Fruit fly (Drosophila melanogaster): ENCODE measurements around the gene CG14109.
A peak's percentile ranks its signal among the peaks of the same experiment; 100 is the strongest.

CG14109 gene

dm6 chr3L:13479609-13480240, 39.0 kb downstream of the CG14109 start:
- peak; percentile 17 for TF ChIP-seq Myb (GFP tag; optimal IDR thresholded peaks at IDR 0.05)
- peak; percentile 39; the same call in 1 of the 2 replicates for TF ChIP-seq E2f1 (GFP tag; IDR thresholded peaks at IDR 0.05)
- peak; percentile 1 for TF ChIP-seq Bteb2 (GFP tag; optimal IDR thresholded peaks at IDR 0.05)
- TF ChIP-seq ftz-f1 (GFP tag; optimal IDR thresholded peaks at IDR 0.05) = no peak
- TF ChIP-seq Antp (GFP tag; optimal IDR thresholded peaks at IDR 0.05) = peak; percentile 19
- peak; percentile 2 for TF ChIP-seq CG4820 (GFP tag; optimal IDR thresholded peaks at IDR 0.05)
- TF ChIP-seq fu2 (GFP tag; optimal IDR thresholded peaks at IDR 0.05) = peak; percentile 25
- TF ChIP-seq Xrp1 (GFP tag; IDR thresholded peaks at IDR 0.05) = peak; percentile 16; the same call in 1 of the 2 replicates
- TF ChIP-seq kay (GFP tag; optimal IDR thresholded peaks at IDR 0.05) = peak; percentile 23
- TF ChIP-seq E2f2 (GFP tag; IDR thresholded peaks at IDR 0.05) = peak; percentile 20; the same call in 1 of the 2 replicates
- 0 out of 3 replicates have a peak, but pooled peaks have one; percentile 25 for TF ChIP-seq otp (GFP tag; IDR thresholded peaks at IDR 0.05)
- TF ChIP-seq ap (GFP tag; IDR thresholded peaks at IDR 0.05) = no peak
- peak; percentile 38 for TF ChIP-seq CG6689 (GFP tag; IDR thresholded peaks at IDR 0.05)
- TF ChIP-seq CG7839 (tag; optimal IDR thresholded peaks at IDR 0.05) = peak; percentile 67
- peak; percentile 69 for TF ChIP-seq BtbVII (GFP tag; optimal IDR thresholded peaks at IDR 0.05)
- peak in 1 of 2 experiments; percentile 23 for TF ChIP-seq Trl (optimal IDR thresholded peaks at IDR 0.05)
- no peak for TF ChIP-seq Trl (GFP tag; optimal IDR thresholded peaks at IDR 0.05)
- peak; percentile 53 for TF ChIP-seq HHEX (GFP tag; optimal IDR thresholded peaks at IDR 0.05)
- TF ChIP-seq Sry-δ (GFP tag; optimal IDR thresholded peaks at IDR 0.05) = no peak
- no peak for TF ChIP-seq crol (GFP tag; IDR thresholded peaks at IDR 0.05)
- peak; percentile 29 for TF ChIP-seq cwo (GFP tag; optimal IDR thresholded peaks at IDR 0.05)
- TF ChIP-seq sens-2 (GFP tag; IDR thresholded peaks at IDR 0.05) = no peak
- 0 out of 3 replicates have a peak, but pooled peaks have one; percentile 56 for TF ChIP-seq so (GFP tag; IDR thresholded peaks at IDR 0.05)
- TF ChIP-seq Nf-YB (GFP tag; optimal IDR thresholded peaks at IDR 0.05) = peak; percentile 21
- no peak for TF ChIP-seq H2.0 (GFP tag; IDR thresholded peaks at IDR 0.05)
- peak; percentile 48 for TF ChIP-seq lilli (GFP tag; optimal IDR thresholded peaks at IDR 0.05)
- TF ChIP-seq Blimp-1 (GFP tag; optimal IDR thresholded peaks at IDR 0.05) = peak; percentile 14
- peak in 1 of 2 experiments; percentile 1 for TF ChIP-seq chif (GFP tag; optimal IDR thresholded peaks at IDR 0.05)
- no peak for TF ChIP-seq D (optimal IDR thresholded peaks at IDR 0.05)
- TF ChIP-seq D (GFP tag; optimal IDR thresholded peaks at IDR 0.05) = no peak
- TF ChIP-seq B-H2 (GFP tag; optimal IDR thresholded peaks at IDR 0.05) = peak; percentile 15
- peak; percentile 51 for TF ChIP-seq Xbp1 (GFP tag; optimal IDR thresholded peaks at IDR 0.05)
- TF ChIP-seq CG12299 (tag; optimal IDR thresholded peaks at IDR 0.05) = no peak
- peak; percentile 43 for TF ChIP-seq CG10274 (GFP tag; optimal IDR thresholded peaks at IDR 0.05)
- TF ChIP-seq CG13894 (tag; optimal IDR thresholded peaks at IDR 0.05) = peak; percentile 60
- peak; percentile 69 for TF ChIP-seq gem (tag; optimal IDR thresholded peaks at IDR 0.05)
- TF ChIP-seq CG8924 (tag; optimal IDR thresholded peaks at IDR 0.05) = peak; percentile 46
- peak; percentile 44 for TF ChIP-seq bab2 (GFP tag; optimal IDR thresholded peaks at IDR 0.05)
- peak; percentile 56 for TF ChIP-seq Hmr (GFP tag; optimal IDR thresholded peaks at IDR 0.05)
- peak; percentile 51 for TF ChIP-seq scrt (GFP tag; optimal IDR thresholded peaks at IDR 0.05)
- TF ChIP-seq tgo (GFP tag; IDR thresholded peaks at IDR 0.05) = no peak; the same call in 1 of the 3 replicates
- TF ChIP-seq nmo (GFP tag; optimal IDR thresholded peaks at IDR 0.05) = peak; percentile 43
- TF ChIP-seq Ets65A (GFP tag) = peak; percentile 39
- TF ChIP-seq CG8388 (GFP tag; optimal IDR thresholded peaks at IDR 0.05) = no peak
- peak; percentile 54 for TF ChIP-seq CG13296 (GFP tag; optimal IDR thresholded peaks at IDR 0.05)
- no peak for TF ChIP-seq Sin3A (optimal IDR thresholded peaks at IDR 0.05)
- TF ChIP-seq CG9727 (GFP tag; optimal IDR thresholded peaks at IDR 0.05) = peak; percentile 62
- TF ChIP-seq lmd (GFP tag; IDR thresholded peaks at IDR 0.05) = peak; percentile 65
- no peak for TF ChIP-seq CG11093 (GFP tag; IDR thresholded peaks at IDR 0.05)
- TF ChIP-seq Ptx1 (GFP tag; IDR thresholded peaks at IDR 0.05) = peak; percentile 65
- peak; percentile 52 for TF ChIP-seq caup (GFP tag; optimal IDR thresholded peaks at IDR 0.05; ENCODE audit: severe bottlenecking)
